Fruit fly (Drosophila melanogaster): ENCODE data around the gene GatC.

Gene GatC

DNA sequence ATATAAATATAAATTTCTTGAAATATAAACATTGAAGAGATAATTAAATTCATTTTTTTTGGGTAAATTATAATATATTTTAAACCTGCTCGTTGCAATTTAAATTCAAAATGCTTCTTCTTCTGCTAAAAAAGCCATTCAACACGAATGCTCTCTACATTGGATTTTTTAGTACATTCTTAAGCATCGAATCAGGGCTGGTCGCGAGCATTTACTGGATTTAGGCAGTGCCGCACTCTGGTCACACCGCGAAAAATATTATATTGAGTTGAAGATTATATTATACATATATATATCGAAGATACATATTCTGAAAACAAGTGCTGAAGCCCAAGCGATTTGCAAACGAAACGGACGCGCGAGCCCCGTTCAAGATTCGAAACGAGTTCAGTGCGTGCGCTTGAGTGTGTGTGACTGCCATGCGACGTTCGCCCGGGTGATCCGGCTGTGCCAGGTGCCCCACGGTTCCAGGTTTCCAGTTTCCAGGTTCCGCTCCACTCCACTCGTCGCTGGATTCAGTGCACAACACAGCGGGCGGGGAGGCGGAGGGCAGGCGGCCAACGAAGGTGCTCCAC is 19.2 kb downstream of the GatC start, which contains the start of gene Sos (continued):
- TF ChIP-seq gfzf (GFP tag; optimal IDR thresholded peaks at IDR 0.05) (peak; percentile 94), prd (optimal IDR thresholded peaks at IDR 0.05) (no peak), prd (GFP tag; IDR thresholded peaks at IDR 0.05) (no peak), stc (GFP tag; IDR thresholded peaks at IDR 0.05) (no peak), CG34422 (GFP tag; IDR thresholded peaks at IDR 0.05) (no peak), crol (GFP tag; IDR thresholded peaks at IDR 0.05) (no peak), CG33557 (GFP tag; optimal IDR thresholded peaks at IDR 0.05) (no peak), Scr (GFP tag; IDR thresholded peaks at IDR 0.05; ENCODE audit: partially characterized antibody) (peak; percentile 27; the same call in 1 of the 2 replicates), CG11456 (GFP tag; IDR thresholded peaks at IDR 0.05) (no peak), CG12104 (GFP tag; optimal IDR thresholded peaks at IDR 0.05) (no peak), CG14860 (GFP tag; IDR thresholded peaks at IDR 0.05; ENCODE audit: partially characterized antibody) (no peak), Doc3 (GFP tag; IDR thresholded peaks at IDR 0.05; ENCODE audit: partially characterized antibody) (no peak), mam (GFP tag; optimal IDR thresholded peaks at IDR 0.05) (no peak), CG32772 (GFP tag; IDR thresholded peaks at IDR 0.05) (no peak), Dref (GFP tag; IDR thresholded peaks at IDR 0.05) (peak; percentile 54), unc-4 (GFP tag; IDR thresholded peaks at IDR 0.05; ENCODE audit: partially characterized antibody) (no peak), CG6175 (GFP tag; IDR thresholded peaks at IDR 0.05) (no peak), Atf-2 (GFP tag; optimal IDR thresholded peaks at IDR 0.05) (no peak), Fer1 (GFP tag; optimal IDR thresholded peaks at IDR 0.05) (no peak), nau (GFP tag; optimal IDR thresholded peaks at IDR 0.05) (no peak), CG4730 (GFP tag; IDR thresholded peaks at IDR 0.05) (no peak), sr (GFP tag; IDR thresholded peaks at IDR 0.05) (no peak), CG2120 (GFP tag; optimal IDR thresholded peaks at IDR 0.05) (no peak), CkIIα-i1 (GFP tag; IDR thresholded peaks at IDR 0.05) (no peak), CG32767 (GFP tag; IDR thresholded peaks at IDR 0.05) (0 out of 2 replicates have a peak, but pooled peaks have one; percentile 14), CG1603 (tag; optimal IDR thresholded peaks at IDR 0.05) (no peak), CG10267 (tag; optimal IDR thresholded peaks at IDR 0.05) (no peak), nerfin-1 (tag; optimal IDR thresholded peaks at IDR 0.05) (no peak), seq (GFP tag; IDR thresholded peaks at IDR 0.05) (no peak), twi (tag; optimal IDR thresholded peaks at IDR 0.05) (no peak), CG10959 (GFP tag; IDR thresholded peaks at IDR 0.05) (no peak), Xrp1 (GFP tag; IDR thresholded peaks at IDR 0.05) (no peak), CG12769 (tag; optimal IDR thresholded peaks at IDR 0.05) (no peak), lab (GFP tag; optimal IDR thresholded peaks at IDR 0.05) (no peak), amos (GFP tag; IDR thresholded peaks at IDR 0.05; ENCODE audit: partially characterized antibody) (peak; percentile 17; the same call in 1 of the 2 replicates), HLH3B (GFP tag; IDR thresholded peaks at IDR 0.05) (no peak), Dll (GFP tag; IDR thresholded peaks at IDR 0.05; ENCODE audit: partially characterized antibody) (0 out of 4 replicates have a peak, but pooled peaks have one; percentile 12), CG14667 (GFP tag; IDR thresholded peaks at IDR 0.05) (no peak), hbn (GFP tag; IDR thresholded peaks at IDR 0.05; ENCODE audit: partially characterized antibody) (no peak), CG11723 (GFP tag; optimal IDR thresholded peaks at IDR 0.05) (no peak), Hmr (GFP tag; optimal IDR thresholded peaks at IDR 0.05) (no peak), GATAe (GFP tag; conservative IDR thresholded peaks at IDR 0.05) (no peak), CG10274 (GFP tag; optimal IDR thresholded peaks at IDR 0.05) (no peak), CG32532 (GFP tag; IDR thresholded peaks at IDR 0.05) (0 out of 2 replicates have a peak, but pooled peaks have one; percentile 9), nmo (GFP tag; optimal IDR thresholded peaks at IDR 0.05) (peak; percentile 55), chif (GFP tag; optimal IDR thresholded peaks at IDR 0.05) (no peak), E2f2 (GFP tag; IDR thresholded peaks at IDR 0.05) (peak; percentile 92), CG2116 (GFP tag; optimal IDR thresholded peaks at IDR 0.05) (peak; percentile 38), B-H1 (GFP tag; IDR thresholded peaks at IDR 0.05) (no peak), fd96Cb (tag; optimal IDR thresholded peaks at IDR 0.05) (no peak)
